Fruit fly (Drosophila melanogaster) S2 (cell line): Measurements from ENCODE around the gene CG7573.

Experiments used
- CG8478 ChIP-seq: fragments of >200 bp; optimal IDR thresholded peaks from 2 replicates; lab custom pipeline; 2018
- CTCF ChIP-seq, 2 experiments: fragments of >200 bp; optimal IDR thresholded peaks; 2 replicates each; lab custom pipeline; 2018

The CG7573 gene

dm6 chr3L:11311447-11311846 is at the start of gene CG7573:
Gene CG7573, plus strand, starts transcription at chr3L:11311747.
- TF ChIP-seq CTCF (optimal IDR thresholded peaks at IDR 0.05; lab: Kevin White, UChicago), result no peak
- no peak for TF ChIP-seq CG8478 (lab: Kevin White, UChicago)

- no peak for TF ChIP-seq CTCF (optimal IDR thresholded peaks at IDR 0.05; lab: Kevin White, UChicago)
- no peak for TF ChIP-seq CG8478 (lab: Kevin White, UChicago)
Observed at dm6 chr3L:11262159-11262558, 49.4 kb upstream of the CG7573 start.

- no peak for TF ChIP-seq CG8478 (lab: Kevin White, UChicago)
Observed at dm6 chr3L:11263985-11264384, 47.6 kb upstream of the CG7573 start.

dm6 chr3L:11272243-11273012 is 39.1 kb upstream of the CG7573 start:
- TF ChIP-seq CG8478 (lab: Kevin White, UChicago), result no peak
- TF ChIP-seq CTCF (optimal IDR thresholded peaks at IDR 0.05; lab: Kevin White, UChicago), result no peak

- TF ChIP-seq CTCF (optimal IDR thresholded peaks at IDR 0.05; lab: Kevin White, UChicago) (no peak), CG8478 (lab: Kevin White, UChicago) (no peak)
Observed at dm6 chr3L:11273013-11273343, 38.6 kb upstream of the CG7573 start.

dm6 chr3L:11273444-11274141 is 38.0 kb upstream of the CG7573 start:
- TF ChIP-seq CTCF (optimal IDR thresholded peaks at IDR 0.05; lab: Kevin White, UChicago), result no peak
- TF ChIP-seq CG8478 (lab: Kevin White, UChicago), result no peak

dm6 chr3L:11274142-11274672 is 37.3 kb upstream of the CG7573 start:
- TF ChIP-seq CG8478 (lab: Kevin White, UChicago) (no peak), CTCF (optimal IDR thresholded peaks at IDR 0.05; lab: Kevin White, UChicago) (no peak)

- TF ChIP-seq CTCF (optimal IDR thresholded peaks at IDR 0.05; lab: Kevin White, UChicago), result no peak
- TF ChIP-seq CG8478 (lab: Kevin White, UChicago), result no peak
Observed at dm6 chr3L:11276020-11276419, 35.5 kb upstream of the CG7573 start.

- TF ChIP-seq CTCF (optimal IDR thresholded peaks at IDR 0.05; lab: Kevin White, UChicago) (no peak), CG8478 (lab: Kevin White, UChicago) (no peak)
Observed at dm6 chr3L:11278448-11279320, 32.9 kb upstream of the CG7573 start.

dm6 chr3L:11279321-11279827 is 32.2 kb upstream of the CG7573 start:
- no peak for TF ChIP-seq CG8478 (lab: Kevin White, UChicago)
- no peak for TF ChIP-seq CTCF (optimal IDR thresholded peaks at IDR 0.05; lab: Kevin White, UChicago)

dm6 chr3L:11280574-11281135 is 30.9 kb upstream of the CG7573 start:
- TF ChIP-seq CG8478 (lab: Kevin White, UChicago) (no peak), CTCF (optimal IDR thresholded peaks at IDR 0.05; lab: Kevin White, UChicago) (no peak)

- TF ChIP-seq CTCF (optimal IDR thresholded peaks at IDR 0.05; lab: Kevin White, UChicago) (no peak), CG8478 (lab: Kevin White, UChicago) (no peak)
Observed at dm6 chr3L:11284091-11285023, 27.2 kb upstream of the CG7573 start.

dm6 chr3L:11285066-11285465 is 26.5 kb upstream of the CG7573 start:
- TF ChIP-seq CTCF (optimal IDR thresholded peaks at IDR 0.05; lab: Kevin White, UChicago) (no peak), CG8478 (lab: Kevin White, UChicago) (no peak)
